Fruit fly (Drosophila melanogaster) whole organism, wandering third instar larva: ENCODE results near the gene MICAL-like.

Experiments used
- Abd-B ChIP-seq: fragments of >200 bp; optimal IDR thresholded peaks from 2 replicates; lab custom pipeline; 2017; ENCODE audit warnings: missing biosample characterization, missing genetic modification characterization
- CG32264 ChIP-seq: fragments of 200-800 bp; sonication (Bioruptor generic); optimal IDR thresholded peaks from 2 replicates; lab custom pipeline; 2016; ENCODE audit warnings: missing biosample characterization, missing genetic modification characterization
- CG9705 ChIP-seq: fragments of 200-800 bp; sonication (Bioruptor generic); optimal IDR thresholded peaks from 2 replicates; lab custom pipeline; 2018; ENCODE audit warnings: missing biosample characterization, mild to moderate bottlenecking, missing genetic modification characterization
- CrebA ChIP-seq: fragments of 200-800 bp; sonication (Bioruptor generic); optimal IDR thresholded peaks from 2 replicates; lab custom pipeline; 2016; ENCODE audit warnings: missing biosample characterization, mild to moderate bottlenecking, missing genetic modification characterization, borderline replicate concordance
- Dfd ChIP-seq: fragments of >200 bp; optimal IDR thresholded peaks from 2 replicates; lab custom pipeline; 2017; ENCODE audit warnings: missing biosample characterization, missing genetic modification characterization
- Dif ChIP-seq: fragments of 200-275, 200-300 bp; sonication (Bioruptor generic); optimal IDR thresholded peaks from 2 replicates; lab custom pipeline; 2018; ENCODE audit warnings: missing biosample characterization, missing genetic modification characterization; ENCODE audit not compliant: partially characterized antibody
- GATAd ChIP-seq: sonication (Bioruptor generic); optimal IDR thresholded peaks from 2 replicates; lab custom pipeline; 2016; ENCODE audit warnings: missing biosample characterization, missing genetic modification characterization
- HLH106 ChIP-seq: fragments of 200-800 bp; optimal IDR thresholded peaks from 3 replicates; lab custom pipeline; 2019; ENCODE audit warnings: missing biosample characterization, mild to moderate bottlenecking, missing genetic modification characterization, moderate library complexity
- Hnf4 ChIP-seq: fragments of 200-800 bp; sonication (Bioruptor generic); optimal IDR thresholded peaks from 2 replicates; lab custom pipeline; 2016; ENCODE audit warnings: missing biosample characterization, mild to moderate bottlenecking, missing genetic modification characterization
- Hr78 ChIP-seq: fragments of >200 bp; optimal IDR thresholded peaks from 2 replicates; lab custom pipeline; 2017; ENCODE audit warnings: missing biosample characterization, missing genetic modification characterization
- Hr83 ChIP-seq: fragments of 200-300 bp; sonication (Bioruptor generic); optimal IDR thresholded peaks from 2 replicates; lab custom pipeline; 2016; ENCODE audit warnings: missing biosample characterization, mild to moderate bottlenecking, missing genetic modification characterization, moderate library complexity; ENCODE audit not compliant: poor library complexity, severe bottlenecking
- Jra ChIP-seq: sonication (Bioruptor generic); optimal IDR thresholded peaks from 2 replicates; lab custom pipeline; 2016; ENCODE audit warnings: missing biosample characterization, missing genetic modification characterization
- Mio ChIP-seq: sonication (Bioruptor generic); optimal IDR thresholded peaks from 2 replicates; lab custom pipeline; 2016; ENCODE audit warnings: missing biosample characterization, missing genetic modification characterization
- Myc ChIP-seq: fragments of >200 bp; optimal IDR thresholded peaks from 2 replicates; lab custom pipeline; 2017
- N ChIP-seq: fragments of >200 bp; optimal IDR thresholded peaks from 2 replicates; lab custom pipeline; 2018; ENCODE audit warnings: missing biosample characterization, missing external identifiers, missing genetic modification characterization
- OdsH ChIP-seq: fragments of 200-800 bp; sonication (Bioruptor generic); optimal IDR thresholded peaks from 2 replicates; lab custom pipeline; 2016; ENCODE audit warnings: missing biosample characterization, mild to moderate bottlenecking, missing genetic modification characterization
- Rel ChIP-seq, 2 experiments: fragments of 200-800 bp; sonication (Bioruptor generic) in 1 of 2; optimal IDR thresholded peaks; 2 replicates in 1 of 2; 3 replicates in 1 of 2; lab custom pipeline; 2016 to 2019; ENCODE audit warnings: mild to moderate bottlenecking in 2 of 2, missing biosample characterization in 2 of 2, missing genetic modification characterization in 2 of 2, moderate library complexity in 1 of 2
- Sp1 ChIP-seq: fragments of 200-800 bp; sonication (Bioruptor generic); optimal IDR thresholded peaks from 3 replicates; lab custom pipeline; 2019; ENCODE audit warnings: missing biosample characterization, mild to moderate bottlenecking, missing genetic modification characterization, moderate library complexity
- Vsx2 ChIP-seq: fragments of 200-300, 225-300 bp; sonication (Bioruptor generic); optimal IDR thresholded peaks from 2 replicates; lab custom pipeline; 2018; ENCODE audit warnings: missing biosample characterization, missing genetic modification characterization; ENCODE audit not compliant: partially characterized antibody
- brk ChIP-seq: fragments of 200-800 bp; sonication (Bioruptor generic); optimal IDR thresholded peaks from 2 replicates; lab custom pipeline; 2016; ENCODE audit warnings: missing biosample characterization, mild to moderate bottlenecking, missing genetic modification characterization
- dl ChIP-seq, 2 experiments: fragments of 175-275, 200-275 bp in 1 of 2; fragments of 200-275 bp in 1 of 2; sonication (Bioruptor generic); optimal IDR thresholded peaks; lab custom pipeline; 2018; ENCODE audit warnings: mild to moderate bottlenecking in 2 of 2, missing biosample characterization in 2 of 2, missing genetic modification characterization in 2 of 2, moderate library complexity in 2 of 2; ENCODE audit not compliant: partially characterized antibody in 2 of 2, insufficient read depth in 1 of 2
- dmrt93B ChIP-seq: fragments of 200-800 bp; sonication (Bioruptor generic); optimal IDR thresholded peaks from 2 replicates; lab custom pipeline; 2018; ENCODE audit warnings: missing biosample characterization, mild to moderate bottlenecking, missing genetic modification characterization
- dsf ChIP-seq: sonication (Bioruptor generic); optimal IDR thresholded peaks from 2 replicates; lab custom pipeline; 2016; ENCODE audit warnings: missing biosample characterization, missing genetic modification characterization, borderline replicate concordance
- ey ChIP-seq: fragments of 200-800 bp; sonication (Bioruptor generic); optimal IDR thresholded peaks from 2 replicates; lab custom pipeline; 2016; ENCODE audit warnings: missing biosample characterization, missing genetic modification characterization
- foxo ChIP-seq, 2 experiments: fragments of 200-800 bp; sonication (Bioruptor generic); optimal IDR thresholded peaks; 2 replicates in 1 of 2; 3 replicates in 1 of 2; lab custom pipeline; 2016 to 2017; ENCODE audit warnings: missing biosample characterization in 2 of 2, missing genetic modification characterization in 2 of 2
- fru ChIP-seq: fragments of 200-800 bp; sonication (Bioruptor generic); optimal IDR thresholded peaks from 3 replicates; lab custom pipeline; 2016; ENCODE audit warnings: missing biosample characterization, mild to moderate bottlenecking, missing genetic modification characterization
- h ChIP-seq: fragments of 200-800 bp; sonication (Bioruptor generic); optimal IDR thresholded peaks from 3 replicates; lab custom pipeline; 2016; ENCODE audit warnings: missing biosample characterization, mild to moderate bottlenecking, missing genetic modification characterization
- jim ChIP-seq: fragments of 175-275, 200-325 bp; sonication (Bioruptor generic); optimal IDR thresholded peaks from 2 replicates; lab custom pipeline; 2016; ENCODE audit warnings: missing biosample characterization, mild to moderate bottlenecking, missing genetic modification characterization
- lola ChIP-seq: fragments of >200 bp; optimal IDR thresholded peaks from 2 replicates; lab custom pipeline; 2017; ENCODE audit warnings: missing biosample characterization, missing genetic modification characterization
- pan ChIP-seq: fragments of >200 bp; optimal IDR thresholded peaks from 2 replicates; lab custom pipeline; 2017
- psq ChIP-seq: fragments of 200-800 bp; sonication (Bioruptor generic); optimal IDR thresholded peaks from 3 replicates; lab custom pipeline; 2017; ENCODE audit warnings: missing biosample characterization, mild to moderate bottlenecking, missing genetic modification characterization, moderate library complexity
- rgr ChIP-seq: fragments of 200-800 bp; sonication (Bioruptor generic); optimal IDR thresholded peaks from 3 replicates; lab custom pipeline; 2016; ENCODE audit warnings: missing biosample characterization, mild to moderate bottlenecking, missing genetic modification characterization
- sage ChIP-seq: fragments of 200-800 bp; sonication (Bioruptor generic); optimal IDR thresholded peaks from 2 replicates; lab custom pipeline; 2016; ENCODE audit warnings: missing biosample characterization, mild to moderate bottlenecking, missing genetic modification characterization
- tai ChIP-seq: sonication (Bioruptor generic); optimal IDR thresholded peaks from 2 replicates; lab custom pipeline; 2016; ENCODE audit warnings: missing biosample characterization, missing genetic modification characterization
- usp ChIP-seq: fragments of >200 bp; optimal IDR thresholded peaks from 2 replicates; lab custom pipeline; 2017; ENCODE audit warnings: missing biosample characterization, missing genetic modification characterization
- woc ChIP-seq: sonication (Bioruptor generic); optimal IDR thresholded peaks from 2 replicates; lab custom pipeline; 2016; ENCODE audit warnings: missing biosample characterization, mild to moderate bottlenecking, missing genetic modification characterization

The MICAL-like gene

dm6 chr3L:13032085-13032914 is 17.2 kb upstream of the MICAL-like start:
- TF ChIP-seq jim: no peak
- no peak for TF ChIP-seq Rel (GFP tag; optimal IDR thresholded peaks at IDR 0.05; lab: Kevin White, UChicago)
- peak; percentile 88 for TF ChIP-seq Rel (tag; optimal IDR thresholded peaks at IDR 0.05; lab: Kevin White, UChicago)
- TF ChIP-seq Myc (lab: Kevin White, UChicago): no peak
- TF ChIP-seq brk: no peak
- TF ChIP-seq GATAd (GFP tag; lab: Kevin White, UChicago): no peak
- no peak for TF ChIP-seq Hnf4
- no peak for TF ChIP-seq CG9705 (GFP tag; lab: Kevin White, UChicago)
- no peak for TF ChIP-seq sage (GFP tag; lab: Kevin White, UChicago)
- no peak for TF ChIP-seq pan (lab: Kevin White, UChicago)
- TF ChIP-seq CG32264: no peak
- TF ChIP-seq lola: no peak
- no peak for TF ChIP-seq Hr83
- no peak for TF ChIP-seq HLH106 (tag; lab: Kevin White, UChicago)
- TF ChIP-seq ey (GFP tag; lab: Kevin White, UChicago): no peak
- no peak for TF ChIP-seq fru (GFP tag; lab: Kevin White, UChicago)
- peak in 1 of 2 experiments; percentile 14 for TF ChIP-seq foxo (GFP tag; optimal IDR thresholded peaks at IDR 0.05; lab: Kevin White, UChicago)
- no peak for TF ChIP-seq tai (GFP tag; lab: Kevin White, UChicago)
- TF ChIP-seq Mio: no peak
- TF ChIP-seq dl (GFP tag; optimal IDR thresholded peaks at IDR 0.05; lab: Kevin White, UChicago; ENCODE audit: insufficient read depth in 1 of 2, partially characterized antibody in 2 of 2): no peak
- peak; percentile 13 for TF ChIP-seq Sp1 (GFP tag; lab: Kevin White, UChicago)

DNA sequence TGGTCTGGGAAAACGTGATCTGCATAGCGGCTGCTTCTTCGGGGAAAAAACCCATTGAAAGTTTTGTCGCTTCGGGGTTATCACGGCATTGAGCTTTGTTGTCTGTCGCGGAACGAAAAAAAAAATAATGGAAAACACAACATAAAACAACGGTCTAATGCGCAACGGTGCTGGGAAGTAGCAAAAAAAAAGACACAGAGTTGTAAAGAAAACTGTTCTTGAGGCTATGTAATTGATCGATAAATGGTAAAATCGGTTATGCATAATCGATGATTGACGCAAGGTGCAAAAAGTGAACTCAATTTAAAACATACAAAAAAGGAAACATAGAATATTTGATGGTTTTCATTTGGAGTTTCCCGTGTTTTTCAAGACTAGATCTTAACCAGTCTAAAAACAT is 16.2 kb upstream of the MICAL-like start:
- TF ChIP-seq Dif (GFP tag; lab: Kevin White, UChicago) (no peak), Hnf4 (no peak), Mio (no peak), Hr78 (GFP tag; lab: Kevin White, UChicago) (no peak), dl (GFP tag; optimal IDR thresholded peaks at IDR 0.05; lab: Kevin White, UChicago; ENCODE audit: insufficient read depth in 1 of 2, partially characterized antibody in 2 of 2) (no peak), jim (no peak), Hr83 (no peak), Vsx2 (no peak), brk (no peak), dmrt93B (GFP tag; lab: Kevin White, UChicago) (no peak), psq (no peak), h (GFP tag; lab: Kevin White, UChicago) (no peak), Jra (GFP tag; lab: Kevin White, UChicago) (no peak), N (GFP tag; lab: Kevin White, UChicago) (no peak), sage (GFP tag; lab: Kevin White, UChicago) (no peak), usp (GFP tag; lab: Kevin White, UChicago) (no peak), lola (no peak), Dfd (no peak), CG9705 (GFP tag; lab: Kevin White, UChicago) (no peak), fru (GFP tag; lab: Kevin White, UChicago) (no peak)
- TF ChIP-seq, all 38 proteins: peak for 0

DNA sequence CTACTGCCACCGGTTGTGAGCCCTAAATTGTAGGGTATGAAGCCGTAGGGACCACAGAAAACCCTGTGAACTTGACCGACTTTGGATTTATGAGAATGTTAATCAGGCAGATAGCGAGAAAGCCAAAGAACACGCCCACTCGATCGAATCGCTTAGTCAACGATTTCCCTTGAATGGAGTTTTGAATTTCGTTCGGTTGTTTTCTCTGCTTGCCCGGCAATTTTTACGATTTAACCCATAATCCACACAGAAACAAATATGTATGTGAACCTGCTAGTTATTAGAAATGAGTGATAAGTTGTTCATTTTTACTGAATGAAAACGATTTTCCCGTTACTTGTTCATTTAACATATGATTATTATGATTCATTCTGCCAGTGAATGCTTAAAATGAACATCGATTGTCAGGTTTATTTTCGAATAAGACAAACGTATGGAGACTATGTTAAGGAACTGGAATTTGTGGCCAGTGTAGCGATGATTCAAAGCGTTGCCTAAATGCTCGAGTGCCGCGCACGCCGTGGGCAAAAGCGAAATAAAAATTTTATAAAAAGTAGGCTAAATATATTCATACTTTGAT is 15.0 kb upstream of the MICAL-like start:
- TF ChIP-seq rgr (GFP tag; lab: Kevin White, UChicago) (peak; percentile 13), fru (GFP tag; lab: Kevin White, UChicago) (peak; percentile 20), CrebA (GFP tag; lab: Kevin White, UChicago) (no peak), h (GFP tag; lab: Kevin White, UChicago) (peak; percentile 24)

- TF ChIP-seq psq (peak; percentile 27), tai (GFP tag; lab: Kevin White, UChicago) (no peak), Vsx2 (peak; percentile 38), Abd-B (GFP tag; lab: Kevin White, UChicago) (no peak), Sp1 (GFP tag; lab: Kevin White, UChicago) (peak; percentile 17), dmrt93B (GFP tag; lab: Kevin White, UChicago) (no peak), GATAd (GFP tag; lab: Kevin White, UChicago) (no peak), Dif (GFP tag; lab: Kevin White, UChicago) (peak; percentile 77), h (GFP tag; lab: Kevin White, UChicago) (peak; percentile 18), woc (GFP tag; lab: Kevin White, UChicago) (no peak), foxo (GFP tag; optimal IDR thresholded peaks at IDR 0.05; lab: Kevin White, UChicago) (no peak), lola (no peak), HLH106 (tag; lab: Kevin White, UChicago) (no peak), OdsH (GFP tag; lab: Kevin White, UChicago) (no peak), sage (GFP tag; lab: Kevin White, UChicago) (no peak), Hr83 (peak; percentile 9), Hnf4 (no peak), CG32264 (no peak), usp (GFP tag; lab: Kevin White, UChicago) (no peak), CG9705 (GFP tag; lab: Kevin White, UChicago) (no peak), Myc (lab: Kevin White, UChicago) (no peak), dsf (GFP tag; lab: Kevin White, UChicago) (no peak), Hr78 (GFP tag; lab: Kevin White, UChicago) (no peak), Dfd (peak; percentile 77), Rel (GFP tag; optimal IDR thresholded peaks at IDR 0.05; lab: Kevin White, UChicago) (peak; percentile 24), Rel (tag; optimal IDR thresholded peaks at IDR 0.05; lab: Kevin White, UChicago) (peak; percentile 9), N (GFP tag; lab: Kevin White, UChicago) (no peak), ey (GFP tag; lab: Kevin White, UChicago) (no peak), fru (GFP tag; lab: Kevin White, UChicago) (peak; percentile 32), Jra (GFP tag; lab: Kevin White, UChicago) (no peak), rgr (GFP tag; lab: Kevin White, UChicago) (peak; percentile 12)
Measured at dm6 chr3L:13028740-13029139, 13.6 kb upstream of the MICAL-like start, which contains the start of gene CG17672. Gene CG17672 (plus strand): TSS chr3L:13028962.
